Worm (Caenorhabditis elegans) whole organism, L4 larva: ENCODE data around the gene F53F4.1.

ENCODE experiments used
- Y75B8A.6 ChIP-seq: fragments of 200-800 bp; sonication (Bioruptor generic); IDR thresholded peaks from 2 replicates; pipeline ENCODE4 v1.3.6; 2022; ENCODE audit warnings: missing genetic modification reagents, missing genetic modification characterization, missing compliant biosample characterization
- aly-2 ChIP-seq: sonication (generic microtip); optimal IDR thresholded peaks from 2 replicates; lab custom pipeline; 2018; ENCODE audit warnings: missing biosample characterization, missing genetic modification characterization
- ama-1 ChIP-seq: fragments of 150-350 bp; optimal IDR thresholded peaks from 2 replicates; lab custom pipeline; 2014; ENCODE audit warnings: inconsistent platforms, mixed read lengths
- ceh-28 ChIP-seq: fragments of 150-350 bp; optimal IDR thresholded peaks from 2 replicates; lab custom pipeline; 2014; ENCODE audit warnings: missing biosample characterization, missing genetic modification reagents, missing genetic modification characterization
- ceh-82 ChIP-seq: sonication (generic microtip); optimal IDR thresholded peaks from 2 replicates; lab custom pipeline; 2017; ENCODE audit warnings: missing biosample characterization, missing genetic modification characterization
- fkh-10 ChIP-seq: fragments of 150-350 bp; optimal IDR thresholded peaks from 2 replicates; lab custom pipeline; 2014; ENCODE audit warnings: missing biosample characterization, missing genetic modification reagents, missing genetic modification characterization
- lin-13 ChIP-seq: fragments of 150-350 bp; optimal IDR thresholded peaks from 2 replicates; lab custom pipeline; 2014; ENCODE audit warnings: missing biosample characterization, missing genetic modification reagents, missing genetic modification characterization
- mdl-1 ChIP-seq, 2 experiments: fragments of 150-350 bp in 1 of 2; sonication (generic microtip) in 1 of 2; optimal IDR thresholded peaks; 2 replicates each; lab custom pipeline; 2014 to 2017; ENCODE audit warnings: missing biosample characterization in 2 of 2, missing genetic modification characterization in 2 of 2
- set-16 ChIP-seq: fragments of 200-800 bp; sonication (Bioruptor generic); IDR thresholded peaks from 2 replicates; pipeline ENCODE4 v1.3.6; 2022; ENCODE audit warnings: missing genetic modification reagents, missing genetic modification characterization, missing compliant biosample characterization
- spr-3 ChIP-seq: fragments of 200-800 bp; sonication (Bioruptor generic); optimal IDR thresholded peaks from 2 replicates; lab custom pipeline; 2018; ENCODE audit warnings: mild to moderate bottlenecking, missing genetic modification characterization, missing compliant biosample characterization

DNA sequence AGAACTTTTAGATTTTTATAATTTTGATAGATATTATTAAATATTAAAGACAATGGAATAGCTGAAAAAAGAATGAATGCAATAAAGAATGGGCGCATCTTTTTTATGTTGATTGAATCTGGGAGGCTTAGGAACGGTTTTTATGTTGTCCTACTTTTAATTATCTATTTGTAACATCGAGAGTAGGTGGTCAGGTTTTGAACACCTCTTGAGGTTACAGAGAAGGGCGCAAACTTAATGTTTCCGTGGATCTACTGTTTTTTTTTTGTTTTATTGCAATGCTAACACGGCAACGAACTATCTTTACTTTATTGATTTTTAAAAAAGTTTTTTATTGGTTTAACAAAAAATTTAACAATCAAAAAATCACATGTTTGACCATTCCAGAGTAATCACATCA is 29.3 kb downstream of the F53F4.1 start, which contains the start of gene F53F4.7:
- no peak for TF ChIP-seq fkh-10
- TF ChIP-seq ama-1, result no peak
- TF ChIP-seq lin-13 (GFP tag; lab: Kevin White, UChicago), result no peak
- no peak for TF ChIP-seq spr-3
- no peak for TF ChIP-seq ceh-82
- no peak for TF ChIP-seq ceh-28 (tag; lab: Kevin White, UChicago)
- TF ChIP-seq aly-2 (tag; lab: Kevin White, UChicago), result no peak
- no peak for TF ChIP-seq Y75B8A.6
- no peak for TF ChIP-seq set-16 (GFP tag; lab: Robert Waterston, UW)
- no peak for TF ChIP-seq mdl-1 (tag; optimal IDR thresholded peaks at IDR 0.05; lab: Kevin White, UChicago)
